Worm (Caenorhabditis elegans) whole organism, midembryonic: Measurements from ENCODE around the gene vit-1.
A peak's percentile ranks its signal among the peaks of the same experiment; 100 is the strongest.

Experiments used
- T22C8.4 ChIP-seq: fragments of 200-800 bp; sonication (Bioruptor generic); IDR thresholded peaks from 2 replicates; pipeline ENCODE4 v1.3.6; 2022; ENCODE audit warnings: missing genetic modification characterization, missing compliant biosample characterization
- cog-1 ChIP-seq: sonication (generic microtip); optimal IDR thresholded peaks from 2 replicates; lab custom pipeline; 2016; ENCODE audit warnings: missing genetic modification characterization, missing compliant biosample characterization
- flt-1 ChIP-seq: fragments of 200-800 bp; sonication (Bioruptor generic); IDR thresholded peaks from 2 replicates; pipeline ENCODE4 v1.3.6; 2022; ENCODE audit warnings: missing genetic modification characterization, missing compliant biosample characterization
- klf-2 ChIP-seq: fragments of 200-800 bp; sonication (Bioruptor generic); conservative IDR thresholded peaks from 2 replicates; pipeline ENCODE4 v1.3.6; 2022; ENCODE audit warnings: missing genetic modification reagents, missing genetic modification characterization, missing compliant biosample characterization
- med-1 ChIP-seq: sonication (generic microtip); optimal IDR thresholded peaks from 2 replicates; lab custom pipeline; 2017; ENCODE audit warnings: missing genetic modification characterization, mild to moderate bottlenecking, missing compliant biosample characterization, antibody characterized with exemption, missing genetic modification reagents; ENCODE audit not compliant: insufficient read depth
- ref-1 ChIP-seq: fragments of 200-800 bp; sonication (Bioruptor generic); conservative IDR thresholded peaks from 2 replicates; pipeline ENCODE4 v1.3.6; 2022; ENCODE audit warnings: missing genetic modification reagents, missing genetic modification characterization, missing compliant biosample characterization
- tab-1 ChIP-seq: fragments of 200-800 bp; sonication (Bioruptor generic); IDR thresholded peaks from 2 replicates; pipeline ENCODE4 v1.3.6; 2022; ENCODE audit warnings: missing genetic modification characterization, missing compliant biosample characterization
- ztf-23 ChIP-seq: fragments of 200-800 bp; sonication (Bioruptor generic); IDR thresholded peaks from 2 replicates; pipeline ENCODE4 v1.3.6; 2022; ENCODE audit warnings: missing genetic modification reagents, missing genetic modification characterization, missing compliant biosample characterization
- ztf-29 ChIP-seq: fragments of 200-800 bp; sonication (Bioruptor generic); IDR thresholded peaks from 2 replicates; pipeline ENCODE4 v1.3.6; 2022; ENCODE audit warnings: missing genetic modification reagents, missing genetic modification characterization, missing compliant biosample characterization

The vit-1 gene

DNA sequence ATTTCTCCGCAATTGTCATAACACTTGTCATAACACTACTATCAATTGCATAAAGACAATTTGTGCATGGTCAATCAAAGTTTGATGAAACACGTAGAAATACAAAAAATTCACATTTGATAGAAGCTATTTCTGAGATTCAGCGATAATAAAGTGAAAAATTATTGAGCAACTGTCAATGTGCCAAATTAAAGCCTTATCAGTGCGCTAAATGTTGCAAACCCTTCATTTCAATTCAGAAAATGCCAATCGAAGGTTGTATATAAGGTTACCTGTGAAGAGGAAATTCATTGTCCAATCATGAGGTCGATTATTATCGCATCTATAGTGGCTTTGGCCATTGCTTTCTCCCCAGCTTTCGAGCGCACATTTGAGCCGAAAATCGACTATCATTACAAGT is at the start of gene vit-1:
vit-1 (plus strand) TSS at position 289 of the 400 bp plus-strand sequence.
- no peak for TF ChIP-seq T22C8.4 (GFP tag; lab: Robert Waterston, UW)
- TF ChIP-seq cog-1 (tag; lab: Kevin White, UChicago): no peak
- TF ChIP-seq ztf-29 (GFP tag; lab: Robert Waterston, UW): no peak
- no peak for TF ChIP-seq flt-1 (GFP tag; lab: Robert Waterston, UW)
- no peak for TF ChIP-seq ztf-23 (GFP tag; lab: Robert Waterston, UW)
- no peak for TF ChIP-seq tab-1 (GFP tag; lab: Robert Waterston, UW)
- no peak for TF ChIP-seq med-1 (GFP tag; lab: Kevin White, UChicago)
- TF ChIP-seq klf-2 (GFP tag; lab: Robert Waterston, UW): no peak
- TF ChIP-seq ref-1: no peak

DNA sequence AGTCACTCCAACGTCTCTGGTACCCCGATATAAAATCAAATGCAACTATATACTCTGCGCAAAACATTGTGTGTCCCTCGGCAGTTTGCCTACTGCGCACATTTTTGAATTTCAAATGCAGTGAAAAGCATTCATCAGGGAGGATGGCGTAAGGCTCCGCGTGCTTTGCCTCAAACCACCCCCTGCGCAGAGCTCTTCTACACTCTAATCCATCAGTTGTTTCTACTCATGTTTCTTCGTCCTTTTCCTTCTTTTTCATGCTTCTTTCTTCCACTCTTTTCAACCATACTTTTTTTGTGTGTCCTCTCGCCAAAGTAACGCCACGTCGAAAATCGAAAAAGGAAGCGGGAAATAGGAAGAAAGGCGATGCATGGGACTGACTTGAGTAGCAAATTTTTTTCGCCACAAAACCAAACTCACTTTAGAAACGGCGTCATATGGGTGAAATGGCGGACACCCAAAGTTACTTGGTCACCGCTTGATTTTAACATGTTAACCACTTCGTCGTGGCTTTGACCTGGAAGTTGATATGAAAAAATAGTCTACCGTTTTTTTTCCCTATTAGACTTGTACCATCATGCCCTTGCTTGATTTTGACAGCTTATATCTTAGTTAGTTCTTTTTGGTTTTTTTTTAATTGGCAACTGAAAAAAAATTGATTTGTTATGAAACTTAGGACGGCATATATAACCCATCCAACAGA is 49.1 kb upstream of the vit-1 start:
- TF ChIP-seq T22C8.4 (GFP tag; lab: Robert Waterston, UW) (no peak), cog-1 (tag; lab: Kevin White, UChicago) (no peak), ztf-23 (GFP tag; lab: Robert Waterston, UW) (no peak), tab-1 (GFP tag; lab: Robert Waterston, UW) (no peak), ref-1 (no peak), klf-2 (GFP tag; lab: Robert Waterston, UW) (no peak), med-1 (GFP tag; lab: Kevin White, UChicago) (no peak)

DNA sequence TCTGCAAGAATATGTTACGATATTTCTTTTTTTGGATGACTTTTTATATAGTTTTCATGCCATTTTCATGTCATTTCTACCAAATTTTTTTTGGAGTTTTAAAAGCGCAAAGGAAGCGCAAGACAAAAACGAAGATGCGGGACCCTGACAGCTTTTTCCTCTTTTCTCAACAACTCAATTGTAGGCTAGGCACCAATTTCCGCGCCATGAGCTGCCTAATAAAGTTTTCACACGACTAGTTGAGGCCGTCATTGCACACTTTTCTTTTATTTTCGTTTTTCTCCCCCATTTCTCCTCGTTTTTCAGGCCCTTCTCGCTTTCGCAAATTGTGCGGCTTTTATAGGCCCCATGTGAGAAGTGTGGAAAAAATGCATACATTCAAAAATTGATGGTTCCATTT is 47.9 kb upstream of the vit-1 start:
- TF ChIP-seq med-1 (GFP tag; lab: Kevin White, UChicago) (no peak), flt-1 (GFP tag; lab: Robert Waterston, UW) (no peak), ztf-23 (GFP tag; lab: Robert Waterston, UW) (no peak), T22C8.4 (GFP tag; lab: Robert Waterston, UW) (no peak), ref-1 (no peak), tab-1 (GFP tag; lab: Robert Waterston, UW) (no peak), klf-2 (GFP tag; lab: Robert Waterston, UW) (no peak)

DNA sequence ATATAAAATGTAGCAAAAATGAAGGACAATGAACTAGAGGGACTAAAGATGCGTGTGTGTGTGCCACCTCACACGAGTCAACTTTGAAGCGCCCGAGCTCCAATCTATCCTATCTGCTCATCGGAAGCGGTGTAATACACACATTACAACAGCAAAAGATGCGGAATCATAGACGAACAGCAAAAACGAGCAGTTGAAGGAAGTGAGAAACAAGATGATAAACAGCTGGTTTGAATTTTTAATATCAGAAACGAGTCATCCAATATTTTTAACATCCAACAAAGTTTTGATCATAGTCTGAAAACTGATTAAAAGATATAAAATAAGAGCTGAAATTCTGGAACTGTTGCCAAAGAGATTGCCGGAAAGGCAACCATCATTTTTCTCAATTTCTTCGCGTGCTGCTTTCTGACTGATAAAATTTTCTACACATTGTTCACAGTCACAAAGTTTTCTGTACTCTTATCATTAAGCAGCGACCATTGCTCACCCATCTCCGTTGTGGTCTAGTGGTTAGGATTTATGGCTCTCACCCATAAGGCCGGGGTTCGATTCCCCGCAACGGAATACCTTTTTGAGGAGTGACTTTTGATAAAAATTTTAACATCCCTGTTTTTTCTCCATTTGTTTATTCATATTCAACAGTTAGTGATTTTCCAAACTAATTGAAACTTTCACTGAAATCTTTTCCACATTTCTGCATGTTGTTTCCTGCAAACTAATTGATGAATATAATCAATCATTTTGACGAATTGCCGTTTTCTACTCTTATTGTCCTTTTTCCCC is 47.0 kb upstream of the vit-1 start, which contains the start of gene stn-2:
stn-2 (minus strand) TSS at position 75 of the 786 bp plus-strand sequence.
- TF ChIP-seq flt-1 (GFP tag; lab: Robert Waterston, UW) (no peak; the same call in 1 of the 2 replicates), tab-1 (GFP tag; lab: Robert Waterston, UW) (no peak), ztf-23 (GFP tag; lab: Robert Waterston, UW) (peak; percentile 57; the same call in 1 of the 2 replicates), ztf-29 (GFP tag; lab: Robert Waterston, UW) (no peak), med-1 (GFP tag; lab: Kevin White, UChicago) (no peak), cog-1 (tag; lab: Kevin White, UChicago) (no peak)

DNA sequence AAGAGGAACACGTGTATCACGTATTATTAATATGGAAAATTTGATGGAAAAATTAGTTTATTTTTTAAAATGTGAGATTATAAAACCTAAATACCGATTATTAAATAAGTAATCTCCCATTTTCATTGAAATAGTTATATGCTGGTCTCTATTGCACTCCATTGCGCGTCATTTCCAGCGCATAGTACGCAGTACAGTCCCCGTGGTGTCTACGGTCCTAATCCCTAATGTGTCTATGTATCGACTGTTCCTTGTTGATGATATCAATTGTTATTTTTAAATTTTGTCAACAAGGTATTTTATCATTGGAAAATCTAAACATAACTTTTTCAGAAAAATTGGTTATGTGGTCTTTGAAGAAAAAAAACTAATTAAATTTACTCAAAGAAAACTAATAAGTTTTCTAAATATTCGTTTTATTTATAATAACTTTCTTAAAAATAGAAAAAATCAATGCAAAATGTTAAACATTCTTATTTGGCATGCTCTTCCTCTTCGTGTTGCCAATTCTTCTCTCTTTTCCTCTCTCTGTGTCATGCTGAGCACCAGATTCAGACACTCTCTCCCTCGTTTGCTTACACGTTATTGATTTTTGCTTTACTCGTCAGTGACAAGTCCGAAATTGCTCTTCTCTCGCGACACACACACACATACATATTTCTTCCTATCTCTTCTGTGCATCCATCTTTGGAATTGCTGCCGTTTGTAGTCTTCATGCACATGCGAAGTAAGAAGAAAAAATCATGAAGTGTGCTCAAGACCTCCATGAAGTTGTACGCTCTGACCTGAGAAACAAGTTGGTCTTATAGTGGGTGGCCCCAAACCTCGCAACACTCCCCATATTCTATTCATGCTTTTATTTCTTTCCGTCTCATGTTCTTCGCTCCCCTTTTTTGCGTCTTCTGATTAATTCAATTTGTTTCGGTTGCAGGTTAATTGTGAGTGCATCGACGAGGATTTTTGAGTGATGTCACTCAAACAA is 45.4 kb upstream of the vit-1 start, which contains the start of gene unc-18:
unc-18 (plus strand) TSS at position 932 of the 982 bp plus-strand sequence.
- TF ChIP-seq klf-2 (GFP tag; lab: Robert Waterston, UW) (no peak), T22C8.4 (GFP tag; lab: Robert Waterston, UW) (peak; percentile 48; the same call in 1 of the 2 replicates)

DNA sequence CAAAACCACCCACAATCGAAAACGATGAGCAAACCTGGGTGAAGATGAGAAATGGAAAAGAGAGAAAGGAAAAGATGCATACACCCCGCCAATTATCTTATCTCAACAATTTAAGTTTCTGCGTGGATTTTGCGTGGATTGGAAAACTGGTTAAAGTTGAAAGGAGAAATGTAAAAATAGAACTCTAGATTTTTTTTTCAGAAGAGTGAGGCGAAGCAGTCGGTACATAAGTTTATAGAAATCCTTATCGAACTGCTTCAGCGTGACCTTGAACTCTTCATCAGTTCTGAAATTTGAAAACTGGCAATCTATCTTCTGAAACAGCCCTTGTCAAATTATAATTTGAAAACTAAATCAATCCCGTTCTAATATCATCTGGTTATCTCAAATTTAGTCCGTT is 38.6 kb upstream of the vit-1 start, which contains the start of gene clik-2:
clik-2 (minus strand) TSS at position 101 of the 400 bp plus-strand sequence.
- TF ChIP-seq klf-2 (GFP tag; lab: Robert Waterston, UW) (no peak), ref-1 (no peak), tab-1 (GFP tag; lab: Robert Waterston, UW) (no peak), ztf-29 (GFP tag; lab: Robert Waterston, UW) (no peak)

DNA sequence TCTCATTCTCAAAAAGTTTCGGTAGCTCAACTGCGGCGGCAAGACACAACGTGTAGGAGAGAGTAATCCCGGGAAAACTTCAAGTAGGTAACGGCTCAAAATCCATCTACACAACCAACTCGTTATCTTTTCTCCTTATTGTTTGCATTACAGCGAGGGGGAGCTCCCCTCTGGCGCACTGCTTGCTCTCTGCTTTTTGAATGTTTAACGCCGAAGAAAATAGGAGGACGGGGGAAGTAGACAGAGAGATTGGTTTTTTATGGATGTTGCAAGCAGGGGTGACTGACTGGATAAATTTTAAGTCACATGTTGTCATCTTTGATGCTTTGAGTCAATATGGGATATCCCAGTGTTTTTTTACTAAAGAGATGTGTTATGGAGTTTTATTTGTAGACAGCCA is 38.1 kb upstream of the vit-1 start:
- TF ChIP-seq T22C8.4 (GFP tag; lab: Robert Waterston, UW): no peak
- no peak for TF ChIP-seq ztf-29 (GFP tag; lab: Robert Waterston, UW)
- TF ChIP-seq ref-1: no peak
- no peak for TF ChIP-seq cog-1 (tag; lab: Kevin White, UChicago)
- no peak for TF ChIP-seq klf-2 (GFP tag; lab: Robert Waterston, UW)
- no peak for TF ChIP-seq med-1 (GFP tag; lab: Kevin White, UChicago)
- no peak for TF ChIP-seq tab-1 (GFP tag; lab: Robert Waterston, UW)
- TF ChIP-seq ztf-23 (GFP tag; lab: Robert Waterston, UW): no peak
- no peak for TF ChIP-seq flt-1 (GFP tag; lab: Robert Waterston, UW)

DNA sequence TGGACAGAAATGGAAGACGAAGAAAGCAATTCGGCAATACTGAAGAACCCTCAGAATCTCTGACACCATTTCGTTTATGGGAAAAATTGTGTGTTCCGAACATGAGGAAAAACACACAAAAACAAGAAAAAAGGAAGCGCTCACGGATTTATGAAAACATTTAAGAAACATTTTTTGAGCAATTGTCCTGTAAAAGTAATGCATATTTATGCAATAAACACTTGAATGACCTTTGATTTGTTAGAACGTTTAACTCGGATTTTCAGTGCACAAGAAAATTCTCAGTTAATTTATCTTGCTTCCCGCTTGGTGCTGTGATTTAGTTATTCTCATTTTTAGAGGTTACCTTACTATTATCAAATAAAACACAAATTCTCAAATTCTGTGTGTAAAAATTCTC is 23.8 kb upstream of the vit-1 start:
- TF ChIP-seq cog-1 (tag; lab: Kevin White, UChicago): no peak
- no peak for TF ChIP-seq T22C8.4 (GFP tag; lab: Robert Waterston, UW)
- no peak for TF ChIP-seq klf-2 (GFP tag; lab: Robert Waterston, UW)
- no peak for TF ChIP-seq ztf-29 (GFP tag; lab: Robert Waterston, UW)
- no peak for TF ChIP-seq flt-1 (GFP tag; lab: Robert Waterston, UW)
- TF ChIP-seq ztf-23 (GFP tag; lab: Robert Waterston, UW): no peak
- no peak for TF ChIP-seq tab-1 (GFP tag; lab: Robert Waterston, UW)
- no peak for TF ChIP-seq med-1 (GFP tag; lab: Kevin White, UChicago)
- no peak for TF ChIP-seq ref-1
